Fruit fly (Drosophila melanogaster): Measurements from ENCODE around the gene CG13919.

The CG13919 gene

dm6 chr3L:1664876-1665275 is 19.6 kb downstream of the CG13919 start, which contains the start of the genes Srrm234 and CG7974 (continued):
- TF ChIP-seq Neu2 (GFP tag; optimal IDR thresholded peaks at IDR 0.05; ENCODE audit: borderline replicate concordance) (no peak), ash1 (GFP tag; optimal IDR thresholded peaks at IDR 0.05) (no peak), hb (GFP tag; IDR thresholded peaks at IDR 0.05; ENCODE audit: partially characterized antibody) (no peak), abd-A (tag; optimal IDR thresholded peaks at IDR 0.05) (no peak), CG1647 (GFP tag; optimal IDR thresholded peaks at IDR 0.05) (no peak), Usf (GFP tag; optimal IDR thresholded peaks at IDR 0.05) (no peak), bsh (GFP tag; optimal IDR thresholded peaks at IDR 0.05) (no peak), BEAF-32 (GFP tag; optimal IDR thresholded peaks at IDR 0.05) (peak; percentile 18), HLH54F (GFP tag; optimal IDR thresholded peaks at IDR 0.05) (no peak), CG7786 (GFP tag; optimal IDR thresholded peaks at IDR 0.05) (no peak), Adf1 (GFP tag; IDR thresholded peaks at IDR 0.05) (no peak), pita (GFP tag; optimal IDR thresholded peaks at IDR 0.05) (no peak), CG7928 (GFP tag; optimal IDR thresholded peaks at IDR 0.05) (no peak), CG6689 (GFP tag; IDR thresholded peaks at IDR 0.05) (no peak), NC2α (GFP tag; optimal IDR thresholded peaks at IDR 0.05) (no peak), so (GFP tag; IDR thresholded peaks at IDR 0.05) (no peak), CG10147 (GFP tag; optimal IDR thresholded peaks at IDR 0.05) (peak; percentile 25), CG2678 (tag; optimal IDR thresholded peaks at IDR 0.05) (no peak), CG33557 (GFP tag; optimal IDR thresholded peaks at IDR 0.05) (no peak), Dek (tag; optimal IDR thresholded peaks at IDR 0.05) (no peak), CG10959 (GFP tag; IDR thresholded peaks at IDR 0.05) (no peak), Xrp1 (GFP tag; IDR thresholded peaks at IDR 0.05) (no peak), CG11560 (tag; IDR thresholded peaks at IDR 0.05) (no peak), Rfx (GFP tag; IDR thresholded peaks at IDR 0.05) (no peak), Eip74EF (GFP tag; optimal IDR thresholded peaks at IDR 0.05) (no peak), fd3F (GFP tag; optimal IDR thresholded peaks at IDR 0.05) (no peak), Bgb (GFP tag; IDR thresholded peaks at IDR 0.05; ENCODE audit: partially characterized antibody) (peak; percentile 38; the same call in 1 of the 2 replicates), crol (GFP tag; IDR thresholded peaks at IDR 0.05) (no peak), eyg (GFP tag; optimal IDR thresholded peaks at IDR 0.05) (no peak), CG6175 (GFP tag; IDR thresholded peaks at IDR 0.05) (no peak), HLH4C (GFP tag; IDR thresholded peaks at IDR 0.05; ENCODE audit: partially characterized antibody) (no peak), ssp (GFP tag; IDR thresholded peaks at IDR 0.05) (no peak), CG10274 (GFP tag; optimal IDR thresholded peaks at IDR 0.05) (no peak), CG7987 (GFP tag; optimal IDR thresholded peaks at IDR 0.05) (no peak), Dfd (GFP tag; optimal IDR thresholded peaks at IDR 0.05) (no peak), klu (GFP tag; IDR thresholded peaks at IDR 0.05) (no peak), CkIIα-i1 (GFP tag; IDR thresholded peaks at IDR 0.05) (no peak), Sox100B (GFP tag; optimal IDR thresholded peaks at IDR 0.05) (no peak), ase (GFP tag; IDR thresholded peaks at IDR 0.05) (no peak), CG14014 (GFP tag; IDR thresholded peaks at IDR 0.05) (no peak), CG1233 (GFP tag; optimal IDR thresholded peaks at IDR 0.05) (no peak), cg (GFP tag; optimal IDR thresholded peaks at IDR 0.05) (no peak), mam (GFP tag; optimal IDR thresholded peaks at IDR 0.05) (no peak), prd (optimal IDR thresholded peaks at IDR 0.05) (no peak), prd (GFP tag; IDR thresholded peaks at IDR 0.05) (no peak), CG4854 (GFP tag; optimal IDR thresholded peaks at IDR 0.05) (no peak), chinmo (GFP tag; IDR thresholded peaks at IDR 0.05; ENCODE audit: partially characterized antibody) (0 out of 4 replicates have a peak, but pooled peaks have one; percentile 5), GATAe (GFP tag; conservative IDR thresholded peaks at IDR 0.05) (no peak), CG2889 (GFP tag; IDR thresholded peaks at IDR 0.05) (no peak), Dad (GFP tag; optimal IDR thresholded peaks at IDR 0.05) (no peak), CG9932 (GFP tag; IDR thresholded peaks at IDR 0.05) (no peak), ac (GFP tag; optimal IDR thresholded peaks at IDR 0.05) (no peak)
